Worm (Caenorhabditis elegans) whole organism, L4 larva: Measurements from ENCODE around the gene tag-329.

Source experiments
- F44E2.7 ChIP-seq: fragments of 200-800 bp; sonication (Bioruptor generic); IDR thresholded peaks from 2 replicates; pipeline ENCODE4 v2.1.2; 2022; ENCODE audit warnings: missing genetic modification characterization, missing compliant biosample characterization
- hlh-30 ChIP-seq: sonication (generic microtip); optimal IDR thresholded peaks from 2 replicates; lab custom pipeline; 2017; ENCODE audit warnings: antibody characterized with exemption, mild to moderate bottlenecking, missing genetic modification characterization, missing compliant biosample characterization; ENCODE audit not compliant: insufficient read depth
- pha-4 ChIP-seq, 2 experiments: fragments of 150-350 bp in 1 of 2; fragments of 200-800 bp in 1 of 2; sonication (Bioruptor generic) in 1 of 2; IDR thresholded peaks in 1 of 2; optimal IDR thresholded peaks in 1 of 2; 2 replicates each; pipeline versions ENCODE4 v1.3.6 to Lab custom; 2014 to 2022; ENCODE audit warnings: missing genetic modification characterization in 2 of 2, missing genetic modification reagents in 2 of 2, missing biosample characterization in 1 of 2, missing compliant biosample characterization in 1 of 2

ce11 chrV:9563585-9563984 lies 28.9 kb downstream of the tag-329 start:
- no peak for TF ChIP-seq F44E2.7 (GFP tag; lab: Robert Waterston, UW)
- TF ChIP-seq pha-4 (GFP tag; IDR thresholded peaks at IDR 0.05; lab: Robert Waterston, UW) = no peak
- TF ChIP-seq pha-4 (tag; optimal IDR thresholded peaks at IDR 0.05; lab: Kevin White, UChicago) = no peak
- TF ChIP-seq hlh-30 = no peak
